Worm (Caenorhabditis elegans): Measurements from ENCODE around the gene H40L08.1.

ce11 chrX:15070137-15070536, 13.7 kb downstream of the H40L08.1 start:
- no peak for TF ChIP-seq unc-39 (tag; optimal IDR thresholded peaks at IDR 0.05)
- TF ChIP-seq ama-1 (optimal IDR thresholded peaks at IDR 0.05), result no peak
- no peak for TF ChIP-seq ztf-4 (tag; optimal IDR thresholded peaks at IDR 0.05)
- no peak for TF ChIP-seq lin-13 (GFP tag; optimal IDR thresholded peaks at IDR 0.05)
- no peak for TF ChIP-seq snpc-4 (tag; optimal IDR thresholded peaks at IDR 0.05)
- TF ChIP-seq ceh-16 (tag; optimal IDR thresholded peaks at IDR 0.05), result no peak
- no peak for TF ChIP-seq zag-1 (tag; optimal IDR thresholded peaks at IDR 0.05)
- no peak for TF ChIP-seq unc-62 (GFP tag; optimal IDR thresholded peaks at IDR 0.05)
